Fruit fly (Drosophila melanogaster) whole organism, larva: Measurements from ENCODE around the gene CG10053.

Experiments used
- noc ChIP-seq: fragments of 200-800 bp; sonication (Bioruptor generic); optimal IDR thresholded peaks from 3 replicates; lab custom pipeline; 2019; ENCODE audit warnings: missing biosample characterization, mild to moderate bottlenecking, missing genetic modification characterization, moderate library complexity

CG10053 gene

DNA sequence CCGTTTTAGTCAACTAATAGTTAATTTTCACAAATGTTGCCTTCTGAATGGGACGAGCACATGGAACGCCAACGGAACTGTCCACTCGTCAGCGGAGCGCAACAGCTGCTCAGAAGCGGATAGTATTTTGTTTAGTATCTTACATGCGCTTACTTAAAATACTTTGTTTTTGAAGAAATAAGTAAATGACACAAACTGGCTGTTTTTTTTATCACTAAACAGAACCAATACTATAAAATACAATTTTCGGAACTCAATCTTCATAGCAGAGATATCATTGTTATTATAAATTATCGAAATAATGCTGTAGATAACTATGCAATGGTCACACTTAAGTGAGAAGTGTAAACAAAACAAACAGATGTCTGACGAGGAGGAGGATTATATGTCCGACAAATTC, at the start of gene CG10053, which contains the start of gene Noc3:
TSS of gene CG10053 (plus strand) at position 202 of the 400 bp plus-strand sequence.
TSS of gene Noc3 (minus strand) at position 81 of the 400 bp plus-strand sequence.
- TF ChIP-seq noc, result no peak

DNA sequence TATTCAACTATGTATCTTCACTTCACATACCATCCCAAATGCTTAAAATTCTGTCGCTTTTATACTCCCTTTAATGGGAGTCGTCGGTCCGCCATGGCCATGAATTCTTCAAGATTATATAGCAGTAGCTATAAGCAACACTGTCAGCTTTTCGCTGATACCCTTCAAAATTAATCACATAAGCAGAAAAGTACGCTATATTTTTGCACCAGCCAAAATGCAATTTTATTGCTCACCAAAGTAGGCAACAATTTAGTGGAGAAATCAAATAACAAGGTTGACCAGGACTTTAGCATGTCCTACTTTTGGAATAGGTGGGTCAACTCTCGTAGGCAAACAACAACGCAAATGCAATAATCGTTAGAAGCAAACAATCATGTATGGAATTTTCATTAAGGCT, 47.0 kb upstream of the CG10053 start:
- TF ChIP-seq noc, result no peak

DNA sequence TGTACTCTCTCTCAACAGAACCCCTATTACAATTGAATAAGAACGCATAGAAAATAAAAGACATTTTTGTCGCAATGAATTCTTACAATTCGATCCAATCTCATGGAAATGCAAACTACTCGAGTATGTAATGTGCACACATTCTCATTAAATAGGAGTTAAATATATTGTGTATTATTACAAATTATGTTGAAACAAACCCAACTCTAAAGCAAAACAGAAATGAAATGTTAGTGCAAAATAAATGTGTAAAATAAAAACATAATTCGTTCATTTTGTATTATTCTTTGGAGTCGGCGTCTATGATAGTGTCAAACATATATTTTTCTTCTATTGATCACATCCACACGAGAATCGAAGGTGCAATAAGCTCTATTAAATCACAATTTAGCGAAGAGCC, 46.2 kb upstream of the CG10053 start, which contains the start of gene CG14609:
TSS of gene CG14609 (plus strand) at position 301 of the 400 bp plus-strand sequence.
- TF ChIP-seq noc, result no peak

DNA sequence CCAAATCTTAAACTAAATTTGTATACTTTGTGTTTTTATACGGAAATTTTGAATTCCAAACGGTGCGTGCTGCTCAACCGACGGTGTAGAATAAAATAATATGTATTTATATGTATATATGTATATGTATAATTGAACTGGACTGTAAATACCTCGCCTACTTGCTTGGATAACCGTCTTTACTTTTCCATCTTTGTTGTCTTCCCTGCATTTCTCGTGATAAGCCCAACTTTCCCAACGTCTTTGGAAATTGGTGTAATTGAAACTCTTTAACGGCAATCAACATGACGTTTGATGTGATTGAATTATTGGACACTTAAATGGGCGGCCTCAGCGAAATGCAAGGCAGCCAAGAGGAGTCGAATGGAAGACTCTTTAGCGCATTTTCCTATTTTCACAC, 38.6 kb upstream of the CG10053 start, which contains the start of gene CG1288:
TSS of gene CG1288 (minus strand) at position 101 of the 400 bp plus-strand sequence.
- TF ChIP-seq noc, result no peak

DNA sequence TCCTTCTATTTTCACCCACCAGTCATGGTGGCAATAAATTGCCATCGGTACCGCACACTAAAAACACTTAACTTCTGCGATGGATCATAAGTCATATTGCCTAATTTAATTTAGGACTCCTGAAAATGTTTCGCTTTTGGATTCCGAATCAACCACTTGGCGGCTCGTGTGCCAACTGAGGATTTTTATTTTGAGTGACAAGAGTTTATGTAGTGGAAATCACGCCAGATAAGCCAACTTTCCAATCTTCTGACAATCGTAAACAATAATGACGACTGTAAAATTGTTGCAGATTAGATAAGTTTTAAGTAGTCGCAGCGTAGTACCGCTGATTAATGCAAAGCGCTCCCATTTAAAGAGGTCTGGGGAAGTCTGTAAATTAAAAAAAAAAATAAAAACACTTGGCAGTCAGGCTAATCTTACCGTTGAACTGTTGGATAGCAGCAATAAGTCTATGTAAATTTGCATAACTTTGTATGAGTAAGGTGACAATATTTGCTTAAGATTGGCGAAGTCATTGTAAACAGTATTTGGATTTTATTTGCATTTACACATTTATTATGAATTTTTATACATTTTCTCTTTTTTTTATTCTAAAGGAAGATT, 29.9 kb upstream of the CG10053 start, which contains the start of gene CG14606:
TSS of gene CG14606 (minus strand) at position 160 of the 606 bp plus-strand sequence.
- TF ChIP-seq noc, result peak; percentile 88

DNA sequence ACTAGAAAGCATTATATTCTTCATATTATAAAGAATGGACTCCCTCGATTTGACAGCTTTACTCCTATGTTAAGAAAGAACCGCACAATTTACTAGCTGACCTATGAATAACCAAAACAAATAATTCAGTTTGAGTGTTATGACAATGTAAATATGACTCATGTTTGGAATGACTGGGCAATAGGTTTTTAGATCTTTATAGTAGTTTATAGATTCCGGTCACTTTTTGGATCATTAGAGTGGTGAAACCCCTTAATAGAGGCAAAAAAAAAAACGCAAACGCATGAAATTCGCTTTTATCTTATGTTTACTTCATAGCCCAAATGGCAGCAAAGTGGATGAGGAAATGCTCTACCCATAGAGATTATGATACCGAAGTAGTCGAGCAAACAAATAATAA, 27.3 kb upstream of the CG10053 start, which contains the start of gene CG14605:
TSS of gene CG14605 (minus strand) at position 101 of the 400 bp plus-strand sequence.
- no peak for TF ChIP-seq noc

DNA sequence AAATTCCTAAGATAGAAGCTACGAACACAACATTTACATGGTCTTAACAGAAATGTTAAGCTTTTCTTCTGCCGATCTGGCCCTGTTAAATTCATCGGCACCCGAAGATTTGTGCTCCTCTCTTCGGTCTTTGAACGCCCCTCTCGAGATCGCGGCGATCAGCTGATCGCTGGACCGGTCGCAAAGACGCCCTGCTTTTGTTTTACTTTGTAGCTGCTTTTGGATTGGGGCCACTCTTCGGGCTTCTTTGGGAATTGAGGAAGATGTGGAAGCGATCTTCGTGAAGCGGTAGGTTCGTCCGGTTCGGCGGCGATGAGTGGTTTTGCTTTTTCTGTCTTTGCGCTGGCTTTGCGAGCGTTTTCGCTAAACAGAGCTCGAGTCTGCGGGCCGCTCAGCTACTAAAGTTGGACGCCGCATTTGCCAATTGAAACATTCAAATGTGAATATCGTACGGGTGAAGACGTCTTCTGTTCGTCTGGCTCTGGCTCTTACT, 22.9 kb upstream of the CG10053 start, which contains the start of gene thw:
TSS of gene thw (plus strand) at position 443 of the 493 bp plus-strand sequence.
- no peak for TF ChIP-seq noc

DNA sequence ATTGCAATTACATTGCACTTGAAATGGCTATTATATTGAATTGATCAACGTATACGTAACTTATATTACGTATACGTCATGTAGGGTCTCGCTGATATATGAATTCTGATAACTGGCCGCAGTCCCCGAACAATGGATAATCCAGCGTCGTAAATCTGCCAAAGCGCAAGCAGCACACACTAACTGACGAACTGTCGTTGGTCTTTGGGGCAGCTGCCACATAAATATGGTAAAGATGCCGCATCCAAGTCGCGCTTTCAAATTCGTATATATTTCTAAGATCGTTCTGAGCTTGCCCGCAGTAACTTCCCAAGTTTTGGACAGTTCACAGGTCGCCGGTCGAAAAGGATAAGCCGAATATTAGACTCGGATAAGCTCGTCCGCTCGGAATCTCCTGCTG, 5.4 kb upstream of the CG10053 start, which contains the start of gene CG14607:
TSS of gene CG14607 (plus strand) at position 301 of the 400 bp plus-strand sequence.
- no peak for TF ChIP-seq noc

DNA sequence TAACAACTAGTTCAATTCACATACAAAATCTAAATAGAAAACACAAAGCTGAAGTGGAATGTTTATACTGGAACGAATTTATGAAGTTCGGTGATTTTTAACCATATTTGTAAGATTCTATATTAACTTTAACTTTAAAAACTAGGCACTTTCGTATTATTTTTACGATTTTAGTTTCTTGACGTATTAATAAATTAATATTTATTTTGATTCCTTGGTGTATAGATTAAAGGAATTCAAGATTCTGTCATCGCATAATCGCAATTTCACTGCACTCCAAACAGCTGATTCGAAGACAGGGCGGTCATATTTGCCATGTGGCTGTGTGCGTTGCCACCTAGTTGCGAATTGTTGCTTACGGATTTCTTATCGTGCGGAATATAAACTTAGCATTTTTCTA, 2.6 kb downstream of the CG10053 start, which contains the start of the genes CG1227 and Dtwd2:
TSS of gene CG1227 (minus strand) at position 279 of the 400 bp plus-strand sequence.
TSS of gene Dtwd2 (plus strand) at position 336 of the 400 bp plus-strand sequence.
- TF ChIP-seq noc, result peak; percentile 94

DNA sequence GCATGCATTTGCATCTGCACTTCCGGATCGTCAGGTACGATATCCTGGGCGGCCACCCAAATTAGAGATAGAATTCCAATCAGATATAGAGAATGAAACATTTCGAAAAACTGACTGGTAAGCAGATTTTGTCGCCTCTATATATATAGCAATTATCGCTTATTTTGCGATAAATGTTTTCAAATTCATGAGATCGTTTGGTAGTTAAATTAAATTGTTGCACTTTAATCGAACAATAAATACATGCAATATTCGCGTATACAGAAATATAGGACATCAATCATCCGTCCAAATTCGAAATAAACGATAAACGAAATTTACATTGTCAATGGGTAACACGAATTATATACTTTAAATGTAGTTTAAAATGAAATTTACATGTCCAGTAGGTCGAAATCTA, 5.0 kb downstream of the CG10053 start, which contains the start of gene Obp84a:
TSS of gene Obp84a (minus strand) at position 101 of the 400 bp plus-strand sequence.
- no peak for TF ChIP-seq noc

DNA sequence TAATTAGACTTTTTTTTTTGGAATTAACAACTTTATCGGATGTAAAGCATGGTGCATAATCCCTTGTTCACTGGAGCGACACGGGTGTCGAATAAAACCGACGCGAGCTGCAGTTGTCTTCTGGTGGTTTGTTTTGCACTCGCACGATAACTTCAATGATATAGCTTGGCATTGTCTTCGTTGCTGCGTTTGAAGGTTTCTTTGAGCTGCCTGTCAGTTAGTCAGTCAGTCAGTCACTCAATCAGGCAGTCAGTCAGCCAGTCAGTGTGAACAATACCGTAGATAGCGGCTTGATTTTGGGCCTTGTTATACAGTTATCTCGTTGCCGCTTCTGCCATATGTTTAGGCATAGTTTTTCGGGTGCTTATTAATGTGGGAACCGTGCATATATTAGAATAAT, 12.7 kb downstream of the CG10053 start:
- no peak for TF ChIP-seq noc

DNA sequence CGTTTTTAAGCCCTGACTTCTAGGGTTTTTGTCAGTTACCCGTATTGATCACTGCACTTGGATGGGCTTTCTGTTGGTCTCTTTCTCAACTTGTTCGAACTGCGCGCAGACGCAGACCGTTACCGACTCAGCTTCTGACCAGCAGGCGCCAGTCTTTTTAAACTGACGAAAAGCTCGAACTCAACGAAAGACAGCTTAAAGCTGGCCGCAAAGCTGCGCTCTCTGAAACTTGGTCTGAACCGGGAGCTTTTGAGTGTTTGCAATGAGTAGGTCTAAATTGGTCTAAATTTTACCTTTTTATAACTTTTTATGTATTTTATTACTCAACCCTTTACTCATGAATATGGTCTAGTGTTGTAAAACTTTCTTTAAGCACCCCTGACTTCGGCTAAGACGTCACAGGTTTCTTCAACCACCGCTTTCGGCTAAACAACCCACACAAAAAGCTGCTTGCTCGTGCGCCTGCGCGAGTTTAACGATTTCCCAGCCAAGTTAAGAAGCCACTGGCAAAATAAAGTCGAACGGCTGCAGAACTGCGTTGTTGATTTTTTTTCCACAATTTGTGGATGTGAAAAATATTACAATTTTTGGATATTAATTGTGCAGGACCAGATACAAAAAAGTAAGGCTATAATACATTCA, 18.8 kb downstream of the CG10053 start, which contains the start of the genes Gld and Syt4:
TSS of gene Gld (minus strand) at position 137 of the 642 bp plus-strand sequence.
TSS of gene Syt4 (plus strand) at position 499 of the 642 bp plus-strand sequence.
- no peak for TF ChIP-seq noc

DNA sequence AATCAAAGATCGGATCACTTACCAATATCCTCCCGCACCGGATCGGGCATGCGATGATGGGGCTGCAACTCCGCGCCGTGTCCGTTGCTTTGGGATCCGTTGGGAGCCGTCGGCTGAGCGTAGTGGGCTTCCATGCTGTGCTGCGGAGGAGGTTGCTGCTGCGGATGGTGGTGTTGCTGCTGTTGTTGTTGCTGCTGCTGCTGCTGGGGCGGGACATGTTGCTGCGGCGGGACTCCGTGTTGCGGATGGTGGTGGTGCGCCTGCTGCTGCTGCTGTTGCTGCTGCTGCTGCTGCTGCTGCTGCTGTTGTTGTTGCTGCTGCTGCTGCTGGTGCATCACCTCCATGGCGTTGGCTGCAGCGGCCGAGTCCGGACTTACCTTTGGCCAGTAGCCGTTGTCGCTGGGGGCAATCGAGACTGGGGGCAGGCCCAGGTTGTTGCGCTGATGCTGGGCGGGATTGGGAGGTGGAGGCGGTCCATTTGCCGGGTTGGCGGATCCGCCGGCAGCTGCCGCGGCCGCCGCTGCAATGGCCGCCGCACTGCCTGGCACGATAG, 28.2 kb downstream of the CG10053 start:
- no peak for TF ChIP-seq noc

DNA sequence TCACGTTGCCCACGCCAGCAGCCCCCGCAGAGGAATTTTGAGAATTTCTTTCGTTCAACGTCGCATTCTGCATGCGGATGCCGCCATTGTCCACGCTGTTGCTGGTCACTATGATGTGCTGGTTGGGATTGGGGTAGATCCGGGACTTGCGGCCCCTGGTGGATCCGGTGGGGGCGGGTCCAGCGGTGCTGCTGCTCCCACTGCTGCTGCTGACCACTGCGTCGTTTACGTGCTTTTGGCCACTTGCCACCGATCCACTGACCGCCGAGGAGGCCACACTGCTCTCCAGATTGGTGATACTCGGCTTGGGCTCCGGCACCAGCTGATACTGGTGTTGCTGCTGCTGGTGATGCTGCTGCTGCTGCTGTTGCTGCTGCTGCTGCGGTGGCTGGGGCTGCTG, 29.9 kb downstream of the CG10053 start:
- TF ChIP-seq noc, result no peak

DNA sequence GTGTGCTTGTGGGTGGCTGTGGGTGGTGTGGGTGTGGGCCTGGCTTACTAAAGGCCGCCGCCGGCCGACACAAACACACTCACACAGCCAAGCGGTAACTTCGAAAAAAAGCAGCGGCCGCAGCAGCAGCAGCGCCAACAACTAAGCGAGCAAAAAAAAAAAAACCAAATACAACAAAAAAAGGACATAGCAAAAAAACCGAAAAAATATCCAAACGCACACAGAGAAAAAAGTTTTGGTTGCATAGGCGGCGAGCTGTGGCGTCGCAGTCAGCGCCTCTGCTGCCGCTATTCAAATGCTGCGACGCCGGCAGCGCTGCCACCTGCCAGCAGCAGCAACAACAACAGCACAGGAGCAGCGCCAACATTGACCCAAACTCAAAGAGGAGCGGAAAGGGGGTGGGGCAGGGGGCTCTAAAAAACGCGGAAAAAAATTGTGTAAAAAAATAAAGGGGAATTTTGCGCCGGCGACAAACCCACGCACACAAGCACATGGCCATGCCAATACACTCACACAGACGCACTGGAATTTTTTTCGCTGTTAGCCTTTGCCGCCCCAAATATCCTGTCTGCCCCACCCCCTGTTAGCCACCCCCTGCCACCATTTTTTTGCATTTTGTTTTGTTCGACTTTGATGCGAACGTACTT, 35.5 kb downstream of the CG10053 start:
- TF ChIP-seq noc, result no peak

DNA sequence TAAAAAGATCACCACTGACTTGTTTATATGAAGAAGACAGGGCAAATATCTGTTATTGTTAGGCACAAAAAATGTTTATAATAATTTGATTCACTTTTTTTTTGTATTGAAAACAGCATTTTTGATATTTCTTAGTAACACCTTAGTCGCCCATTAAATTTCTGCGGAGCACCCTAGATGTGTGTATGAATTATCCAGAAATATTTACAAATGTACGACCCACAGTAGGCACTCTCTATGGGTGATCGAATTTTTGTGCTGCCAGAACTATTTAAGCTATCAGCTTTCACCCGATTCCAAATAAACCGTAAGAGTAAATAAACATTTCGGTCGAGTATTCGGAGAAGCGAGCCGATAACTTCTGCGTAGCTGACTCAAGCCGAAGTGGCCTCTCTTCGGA, 38.8 kb downstream of the CG10053 start, which contains the start of gene RacGAP84C:
TSS of gene RacGAP84C (plus strand) at position 301 of the 400 bp plus-strand sequence.
- no peak for TF ChIP-seq noc
